Worm (Caenorhabditis elegans) whole organism, L3 larva: ENCODE data around the gene M163.9.

Experiments
- R02D3.7 ChIP-seq: fragments of 150-350 bp; optimal IDR thresholded peaks from 2 replicates; lab custom pipeline; 2014; ENCODE audit warnings: missing biosample characterization, missing genetic modification characterization
- aly-2 ChIP-seq: fragments of 150-350 bp; optimal IDR thresholded peaks from 2 replicates; lab custom pipeline; 2014; ENCODE audit warnings: missing biosample characterization, missing genetic modification characterization
- ceh-16 ChIP-seq: sonication (generic microtip); optimal IDR thresholded peaks from 2 replicates; lab custom pipeline; 2017; ENCODE audit warnings: missing biosample characterization, missing genetic modification characterization
- ceh-28 ChIP-seq: fragments of 150-350 bp; optimal IDR thresholded peaks from 2 replicates; lab custom pipeline; 2014; ENCODE audit warnings: missing biosample characterization, missing genetic modification reagents, missing genetic modification characterization
- ceh-9 ChIP-seq: sonication (generic microtip); optimal IDR thresholded peaks from 2 replicates; lab custom pipeline; 2018; ENCODE audit warnings: missing biosample characterization, missing genetic modification characterization
- daf-12 ChIP-seq: fragments of 150-350 bp; optimal IDR thresholded peaks from 2 replicates; lab custom pipeline; 2014; ENCODE audit warnings: missing biosample characterization, missing genetic modification reagents, missing genetic modification characterization
- egl-27 ChIP-seq: sonication (generic microtip); optimal IDR thresholded peaks from 4 replicates; lab custom pipeline; 2017; ENCODE audit warnings: missing biosample characterization, missing genetic modification reagents, missing genetic modification characterization
- egl-5 ChIP-seq: fragments of 150-350 bp; optimal IDR thresholded peaks from 2 replicates; lab custom pipeline; 2017; ENCODE audit warnings: missing biosample characterization, missing genetic modification reagents, missing genetic modification characterization, inconsistent platforms
- elt-1 ChIP-seq: fragments of 150-350 bp; optimal IDR thresholded peaks from 2 replicates; lab custom pipeline; 2014; ENCODE audit warnings: missing biosample characterization, missing genetic modification characterization
- elt-2 ChIP-seq: sonication (generic microtip); optimal IDR thresholded peaks from 2 replicates; lab custom pipeline; 2016; ENCODE audit warnings: missing genetic modification reagents, mild to moderate bottlenecking, missing genetic modification characterization, missing compliant biosample characterization
- elt-3 ChIP-seq, 3 experiments: fragments of 150-350 bp in 1 of 3; sonication (generic microtip) in 2 of 3; optimal IDR thresholded peaks; 2 replicates in 2 of 3; 4 replicates in 1 of 3; lab custom pipeline; 2014 to 2017; ENCODE audit warnings: missing biosample characterization in 3 of 3, missing genetic modification characterization in 3 of 3
- fkh-10 ChIP-seq: sonication (generic microtip); optimal IDR thresholded peaks from 2 replicates; lab custom pipeline; 2017; ENCODE audit warnings: missing biosample characterization, missing genetic modification reagents, missing genetic modification characterization
- fkh-2 ChIP-seq: fragments of 150-350 bp; optimal IDR thresholded peaks from 2 replicates; lab custom pipeline; 2014; ENCODE audit warnings: missing biosample characterization, missing genetic modification reagents, missing genetic modification characterization
- fos-1 ChIP-seq: fragments of 150-350 bp; optimal IDR thresholded peaks from 2 replicates; lab custom pipeline; 2014; ENCODE audit warnings: missing biosample characterization, missing genetic modification characterization
- hmg-11 ChIP-seq: sonication (generic microtip); optimal IDR thresholded peaks from 2 replicates; lab custom pipeline; 2016; ENCODE audit warnings: missing genetic modification characterization, missing compliant biosample characterization
- jun-1 ChIP-seq: fragments of 150-350 bp; optimal IDR thresholded peaks from 2 replicates; lab custom pipeline; 2014; ENCODE audit warnings: missing biosample characterization, missing genetic modification reagents, missing genetic modification characterization
- lin-15B ChIP-seq: fragments of 150-350 bp; optimal IDR thresholded peaks from 2 replicates; lab custom pipeline; 2014; ENCODE audit warnings: missing biosample characterization, missing genetic modification characterization
- lin-39 ChIP-seq: fragments of 150-350 bp; optimal IDR thresholded peaks from 2 replicates; lab custom pipeline; 2018; ENCODE audit warnings: missing biosample characterization, missing genetic modification reagents, missing genetic modification characterization
- lsy-12 ChIP-seq: sonication (generic microtip); optimal IDR thresholded peaks from 2 replicates; lab custom pipeline; 2016; ENCODE audit warnings: mild to moderate bottlenecking, missing genetic modification characterization, missing compliant biosample characterization
- mdl-1 ChIP-seq: fragments of 150-350 bp; optimal IDR thresholded peaks from 2 replicates; lab custom pipeline; 2014; ENCODE audit warnings: missing biosample characterization, missing genetic modification characterization
- mml-1 ChIP-seq: fragments of 150-350 bp; sonication (generic microtip); optimal IDR thresholded peaks from 3 replicates; lab custom pipeline; 2014; ENCODE audit warnings: missing biosample characterization, missing genetic modification characterization
- nfya-1 ChIP-seq: sonication (generic microtip); optimal IDR thresholded peaks from 2 replicates; lab custom pipeline; 2017; ENCODE audit warnings: missing genetic modification characterization, mild to moderate bottlenecking, missing compliant biosample characterization, antibody characterized with exemption, moderate library complexity; ENCODE audit not compliant: insufficient read depth
- nhr-11 ChIP-seq: fragments of 150-350 bp; optimal IDR thresholded peaks from 2 replicates; lab custom pipeline; 2014; ENCODE audit warnings: missing biosample characterization, missing genetic modification characterization
- nhr-12 ChIP-seq: fragments of 150-350 bp; optimal IDR thresholded peaks from 2 replicates; lab custom pipeline; 2014; ENCODE audit warnings: missing biosample characterization, missing genetic modification characterization
- nhr-23 ChIP-seq: fragments of 150-350 bp; optimal IDR thresholded peaks from 2 replicates; lab custom pipeline; 2014; ENCODE audit warnings: missing biosample characterization, missing genetic modification reagents, missing genetic modification characterization
- nhr-237 ChIP-seq: fragments of 150-350 bp; optimal IDR thresholded peaks from 2 replicates; lab custom pipeline; 2014; ENCODE audit warnings: missing biosample characterization, missing genetic modification characterization
- nhr-25 ChIP-seq: sonication (generic microtip); optimal IDR thresholded peaks from 2 replicates; lab custom pipeline; 2017; ENCODE audit warnings: missing biosample characterization, missing genetic modification characterization
- nhr-43 ChIP-seq: sonication (generic microtip); optimal IDR thresholded peaks from 2 replicates; lab custom pipeline; 2016; ENCODE audit warnings: mild to moderate bottlenecking, missing genetic modification characterization, missing compliant biosample characterization; ENCODE audit not compliant: poor library complexity, severe bottlenecking
- nhr-67 ChIP-seq: fragments of 150-350 bp; optimal IDR thresholded peaks from 2 replicates; lab custom pipeline; 2014; ENCODE audit warnings: missing biosample characterization, missing genetic modification characterization
- nhr-76 ChIP-seq: fragments of 150-350 bp; sonication (generic microtip); optimal IDR thresholded peaks from 5 replicates; lab custom pipeline; 2014; ENCODE audit warnings: missing biosample characterization, missing genetic modification characterization
- nhr-77 ChIP-seq: fragments of 150-350 bp; optimal IDR thresholded peaks from 2 replicates; lab custom pipeline; 2014; ENCODE audit warnings: missing biosample characterization, missing genetic modification characterization
- sea-2 ChIP-seq: fragments of 150-350 bp; sonication (generic microtip); optimal IDR thresholded peaks from 4 replicates; lab custom pipeline; 2014; ENCODE audit warnings: missing biosample characterization, missing genetic modification reagents, missing genetic modification characterization
- skn-1 ChIP-seq: fragments of 150-350 bp; optimal IDR thresholded peaks from 2 replicates; lab custom pipeline; 2014; ENCODE audit warnings: missing biosample characterization, missing genetic modification characterization
- snpc-4 ChIP-seq: fragments of 150-350 bp; optimal IDR thresholded peaks from 2 replicates; lab custom pipeline; 2014; ENCODE audit warnings: missing biosample characterization, missing genetic modification characterization
- unc-39 ChIP-seq: sonication (generic microtip); optimal IDR thresholded peaks from 4 replicates; lab custom pipeline; 2017; ENCODE audit warnings: missing biosample characterization, missing genetic modification characterization
- unc-62 ChIP-seq: fragments of 150-350 bp; sonication (generic microtip); optimal IDR thresholded peaks from 4 replicates; lab custom pipeline; 2014; ENCODE audit warnings: missing biosample characterization, missing genetic modification reagents, missing genetic modification characterization
- zag-1 ChIP-seq: fragments of 150-350 bp; optimal IDR thresholded peaks from 2 replicates; lab custom pipeline; 2014; ENCODE audit warnings: missing biosample characterization, missing genetic modification characterization
- ztf-4 ChIP-seq: fragments of 150-350 bp; optimal IDR thresholded peaks from 2 replicates; lab custom pipeline; 2014; ENCODE audit warnings: missing biosample characterization, missing genetic modification characterization

The M163.9 gene

DNA sequence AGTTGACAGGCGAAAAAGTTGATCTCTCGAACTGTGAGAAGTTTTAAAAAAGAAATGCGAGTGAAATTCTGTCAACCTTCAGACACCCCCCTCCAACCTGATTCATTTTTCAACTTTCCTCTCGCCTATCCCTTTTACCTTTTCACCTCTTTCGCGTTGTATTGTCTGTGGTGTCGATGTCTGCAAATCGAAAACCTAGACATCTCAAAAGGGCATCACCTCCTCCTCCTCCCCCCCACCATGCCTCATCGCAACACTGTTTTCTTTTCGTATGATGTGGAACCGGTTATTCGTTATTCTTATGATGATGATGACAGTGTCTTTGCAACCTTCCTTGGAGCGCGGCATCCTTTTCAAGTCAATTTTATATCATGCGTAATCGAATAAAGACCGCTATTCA, 38.6 kb downstream of the M163.9 start:
- TF ChIP-seq zag-1 (tag; lab: Kevin White, UChicago) = no peak
- TF ChIP-seq nhr-76 = no peak
- no peak for TF ChIP-seq daf-12 (tag; lab: Kevin White, UChicago)
- TF ChIP-seq elt-1 = peak; percentile 79
- peak; percentile 98 for TF ChIP-seq nhr-25 (tag; lab: Kevin White, UChicago)
- TF ChIP-seq nhr-237 = no peak
- no peak for TF ChIP-seq ztf-4 (tag; lab: Kevin White, UChicago)
- no peak for TF ChIP-seq elt-2 (tag; lab: Kevin White, UChicago)
- no peak for TF ChIP-seq fkh-10 (GFP tag; lab: Kevin White, UChicago)
- no peak for TF ChIP-seq ceh-16
- peak; percentile 42 for TF ChIP-seq nhr-23 (tag; lab: Kevin White, UChicago)
- TF ChIP-seq egl-5 = no peak
- TF ChIP-seq lsy-12 (tag; lab: Kevin White, UChicago) = no peak
- TF ChIP-seq fos-1 (tag; lab: Kevin White, UChicago) = no peak
- no peak for TF ChIP-seq aly-2 (tag; lab: Kevin White, UChicago)
- TF ChIP-seq nhr-67 (tag; lab: Kevin White, UChicago) = no peak
- TF ChIP-seq lin-15B (tag; lab: Kevin White, UChicago) = no peak
- peak; percentile 38 for TF ChIP-seq unc-62 (GFP tag; lab: Kevin White, UChicago)
- no peak for TF ChIP-seq lin-39 (tag; lab: Kevin White, UChicago)
- TF ChIP-seq R02D3.7 = no peak
- peak; percentile 77 for TF ChIP-seq nhr-43 (tag; lab: Kevin White, UChicago)
- TF ChIP-seq elt-3 (tag; optimal IDR thresholded peaks at IDR 0.05; lab: Kevin White, UChicago) = peak in 1 of 3 experiments; percentile 35
- no peak for TF ChIP-seq nfya-1 (tag; lab: Kevin White, UChicago)
- TF ChIP-seq sea-2 (GFP tag; lab: Kevin White, UChicago) = no peak
- no peak for TF ChIP-seq nhr-12 (tag; lab: Kevin White, UChicago)
- no peak for TF ChIP-seq skn-1 (tag; lab: Kevin White, UChicago)
- no peak for TF ChIP-seq jun-1 (tag; lab: Kevin White, UChicago)
- TF ChIP-seq hmg-11 (tag; lab: Kevin White, UChicago) = no peak
- peak; percentile 8 for TF ChIP-seq egl-27 (tag; lab: Kevin White, UChicago)

DNA sequence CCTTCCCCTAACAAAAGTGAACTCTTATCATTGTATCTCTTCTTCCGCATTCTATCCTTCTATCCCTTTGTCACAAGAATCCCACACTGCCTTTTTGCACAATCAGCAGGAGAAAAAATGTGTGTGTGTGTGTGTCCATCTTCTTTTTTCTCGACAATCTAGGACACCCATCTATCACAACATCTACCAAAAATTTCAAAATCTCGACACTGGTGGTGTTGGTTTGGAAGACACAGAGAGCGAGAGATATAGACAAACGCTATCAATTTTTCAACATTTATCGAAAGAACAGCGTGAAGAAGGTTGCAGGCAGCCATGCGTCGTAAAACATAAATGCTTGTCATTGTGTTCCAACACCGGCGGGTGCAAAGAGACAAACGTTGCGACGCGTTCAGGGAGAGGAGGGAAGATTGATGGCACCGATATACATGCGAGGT, 39.5 kb downstream of the M163.9 start:
- TF ChIP-seq ceh-9 (tag; lab: Kevin White, UChicago) (no peak), ceh-28 (tag; lab: Kevin White, UChicago) (peak; percentile 62), nhr-11 (tag; lab: Kevin White, UChicago) (peak; percentile 59), nfya-1 (tag; lab: Kevin White, UChicago) (peak; percentile 45), nhr-12 (tag; lab: Kevin White, UChicago) (no peak), sea-2 (GFP tag; lab: Kevin White, UChicago) (no peak), egl-27 (tag; lab: Kevin White, UChicago) (peak; percentile 15), egl-5 (peak; percentile 34), elt-1 (peak; percentile 89), nhr-25 (tag; lab: Kevin White, UChicago) (peak; percentile 82), elt-3 (tag; optimal IDR thresholded peaks at IDR 0.05; lab: Kevin White, UChicago) (peak; percentile 45 to 69 (median 60)), nhr-23 (tag; lab: Kevin White, UChicago) (peak; percentile 90), nhr-77 (tag; lab: Kevin White, UChicago) (no peak), unc-39 (no peak), lin-15B (tag; lab: Kevin White, UChicago) (peak; percentile 12), unc-62 (GFP tag; lab: Kevin White, UChicago) (peak; percentile 91), lin-39 (tag; lab: Kevin White, UChicago) (peak; percentile 58), snpc-4 (tag; lab: Kevin White, UChicago) (no peak), nhr-76 (no peak), elt-2 (tag; lab: Kevin White, UChicago) (peak; percentile 13), nhr-43 (tag; lab: Kevin White, UChicago) (peak; percentile 61)

DNA sequence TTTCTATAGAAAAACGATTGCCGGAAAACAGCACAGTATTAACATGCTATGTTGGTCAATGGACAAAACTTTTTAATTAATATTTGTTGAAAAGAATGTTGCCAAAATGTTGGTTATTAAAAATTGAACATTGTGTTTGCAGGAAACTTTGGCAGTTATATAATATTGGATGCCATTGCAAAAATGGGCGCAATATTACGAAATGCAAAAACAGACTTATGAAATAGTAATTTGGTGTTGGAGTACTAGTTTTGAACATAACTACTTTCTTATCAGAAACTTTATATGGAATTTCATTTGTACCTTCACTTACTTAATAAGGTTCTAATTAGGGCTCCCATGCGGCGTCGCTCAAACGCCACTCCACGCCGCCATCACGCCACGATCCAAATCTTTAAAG, 41.0 kb downstream of the M163.9 start:
- TF ChIP-seq mdl-1 (tag; lab: Kevin White, UChicago) (no peak), elt-2 (tag; lab: Kevin White, UChicago) (no peak), lin-39 (tag; lab: Kevin White, UChicago) (no peak), egl-27 (tag; lab: Kevin White, UChicago) (no peak), lin-15B (tag; lab: Kevin White, UChicago) (no peak), nhr-67 (tag; lab: Kevin White, UChicago) (no peak), fkh-2 (tag; lab: Kevin White, UChicago) (no peak), elt-3 (tag; optimal IDR thresholded peaks at IDR 0.05; lab: Kevin White, UChicago) (no peak), aly-2 (tag; lab: Kevin White, UChicago) (no peak), egl-5 (no peak), nhr-25 (tag; lab: Kevin White, UChicago) (no peak), ztf-4 (tag; lab: Kevin White, UChicago) (no peak), mml-1 (tag; lab: Kevin White, UChicago) (no peak)
